Fruit fly (Drosophila melanogaster): Measurements from ENCODE around the gene CG5676.
A peak's percentile ranks its signal among the peaks of the same experiment; 100 is the strongest.

dm6 chr2L:10268688-10269087 lies 13.0 kb upstream of the CG5676 start, which contains the start of gene CG4957:
- TF ChIP-seq Rel (GFP tag; optimal IDR thresholded peaks at IDR 0.05): no peak
- TF ChIP-seq Rel (tag; optimal IDR thresholded peaks at IDR 0.05): no peak
- TF ChIP-seq Myc (optimal IDR thresholded peaks at IDR 0.05): peak; percentile 26
- TF ChIP-seq CrebA (GFP tag; optimal IDR thresholded peaks at IDR 0.05; ENCODE audit: borderline replicate concordance): no peak
- TF ChIP-seq Abd-B (GFP tag; optimal IDR thresholded peaks at IDR 0.05): no peak
- no peak for TF ChIP-seq GATAd (GFP tag; optimal IDR thresholded peaks at IDR 0.05)
- TF ChIP-seq Hr78 (GFP tag; optimal IDR thresholded peaks at IDR 0.05): no peak
- no peak for TF ChIP-seq lola (GFP tag; optimal IDR thresholded peaks at IDR 0.05)
- TF ChIP-seq fru (GFP tag; optimal IDR thresholded peaks at IDR 0.05): no peak

All from whole organism, wandering third instar larva.